Worm (Caenorhabditis elegans) whole organism, young adult: Measurements from ENCODE around the gene T12A7.6.

ENCODE experiments used
- F49E8.2 ChIP-seq: sonication (generic microtip); optimal IDR thresholded peaks from 3 replicates; lab custom pipeline; 2017; ENCODE audit warnings: missing genetic modification characterization, mild to moderate bottlenecking, missing compliant biosample characterization, antibody characterized with exemption, moderate library complexity; ENCODE audit not compliant: insufficient read depth
- F52B5.7 ChIP-seq: sonication (generic microtip); optimal IDR thresholded peaks from 2 replicates; lab custom pipeline; 2016; ENCODE audit warnings: mild to moderate bottlenecking, missing genetic modification characterization, missing compliant biosample characterization
- F55B11.4 ChIP-seq: sonication (generic microtip); optimal IDR thresholded peaks from 2 replicates; lab custom pipeline; 2016; ENCODE audit warnings: missing compliant biosample characterization, missing genetic modification characterization, borderline replicate concordance; ENCODE audit not compliant: insufficient read depth
- K12H6.12 ChIP-seq: fragments of 200-800 bp; sonication (Bioruptor generic); optimal IDR thresholded peaks from 2 replicates; lab custom pipeline; 2018; ENCODE audit warnings: mild to moderate bottlenecking, missing genetic modification characterization, missing compliant biosample characterization
- ekl-4 ChIP-seq: fragments of 200-800 bp; sonication (Bioruptor generic); IDR thresholded peaks from 2 replicates; pipeline ENCODE4 v1.3.6; 2022; ENCODE audit warnings: missing genetic modification reagents, missing genetic modification characterization, missing compliant biosample characterization
- hlh-26 ChIP-seq: fragments of 200-800 bp; sonication (Bioruptor generic); conservative IDR thresholded peaks from 2 replicates; pipeline ENCODE4 v1.3.6; 2022; ENCODE audit warnings: missing genetic modification reagents, missing genetic modification characterization, missing compliant biosample characterization
- hmg-1.2 ChIP-seq: fragments of 200-800 bp; sonication (Bioruptor generic); IDR thresholded peaks from 2 replicates; pipeline ENCODE4 v1.3.6; 2022; ENCODE audit warnings: missing genetic modification reagents, missing genetic modification characterization, missing compliant biosample characterization
- lin-35 ChIP-seq, 3 experiments: fragments of 150-350 bp in 2 of 3; sonication (generic microtip) in 1 of 3; optimal IDR thresholded peaks; 2 replicates each; lab custom pipeline; 2014 to 2018; ENCODE audit warnings: missing biosample characterization in 3 of 3, missing genetic modification characterization in 3 of 3, missing genetic modification reagents in 3 of 3
- lin-40 ChIP-seq: sonication (generic microtip); optimal IDR thresholded peaks from 2 replicates; lab custom pipeline; 2016; ENCODE audit warnings: missing genetic modification characterization, mild to moderate bottlenecking, missing compliant biosample characterization, missing genotype, missing genetic modification reagents
- lsy-27 ChIP-seq: sonication (generic microtip); optimal IDR thresholded peaks from 2 replicates; lab custom pipeline; 2017; ENCODE audit warnings: missing genetic modification characterization, mild to moderate bottlenecking, missing compliant biosample characterization, antibody characterized with exemption, missing genotype, borderline replicate concordance; ENCODE audit not compliant: insufficient read depth
- nhr-90 ChIP-seq: sonication (generic microtip); optimal IDR thresholded peaks from 2 replicates; lab custom pipeline; 2016; ENCODE audit warnings: missing genotype, mild to moderate bottlenecking, missing genetic modification characterization, missing compliant biosample characterization
- unc-130 ChIP-seq: sonication (generic microtip); optimal IDR thresholded peaks from 2 replicates; lab custom pipeline; 2016; ENCODE audit warnings: missing genetic modification reagents, missing genetic modification characterization, missing compliant biosample characterization
- ztf-6 ChIP-seq: fragments of 200-800 bp; sonication (Bioruptor generic); IDR thresholded peaks from 2 replicates; pipeline ENCODE4 v1.3.6; 2022; ENCODE audit warnings: missing genetic modification reagents, missing genetic modification characterization, missing compliant biosample characterization

DNA sequence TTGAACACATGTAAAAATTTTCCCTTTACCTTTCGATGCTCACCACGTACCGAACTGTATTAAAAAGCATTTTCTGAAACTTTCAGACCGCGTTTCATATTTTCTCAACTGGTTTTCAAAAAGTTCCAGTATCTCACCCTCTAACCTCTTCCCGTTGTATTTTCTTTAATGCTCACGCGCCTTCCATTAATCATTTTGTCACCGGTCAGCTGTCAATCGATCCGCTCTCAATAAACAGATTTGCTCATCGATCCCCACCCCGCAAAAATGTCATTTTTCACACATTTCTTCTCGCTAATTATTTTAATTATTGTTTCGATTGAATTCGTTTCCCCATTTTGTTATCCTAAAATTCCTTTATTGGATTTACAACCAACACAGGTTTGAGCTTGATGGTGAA is 30.0 kb downstream of the T12A7.6 start, which contains the start of gene lpr-2:
- no peak for TF ChIP-seq F52B5.7 (tag; lab: Kevin White, UChicago)
- no peak for TF ChIP-seq ztf-6 (GFP tag; lab: Robert Waterston, UW)
- no peak for TF ChIP-seq unc-130 (GFP tag; lab: Kevin White, UChicago)
- TF ChIP-seq lsy-27 (tag; lab: Kevin White, UChicago) = no peak
- no peak for TF ChIP-seq ekl-4 (GFP tag; lab: Robert Waterston, UW)
- TF ChIP-seq K12H6.12 (tag; lab: Kevin White, UChicago) = no peak
- no peak for TF ChIP-seq lin-40 (tag; lab: Kevin White, UChicago)
- no peak for TF ChIP-seq F55B11.4 (tag; lab: Kevin White, UChicago)
- TF ChIP-seq hlh-26 = no peak
- TF ChIP-seq hmg-1.2 (GFP tag; lab: Robert Waterston, UW) = no peak
- TF ChIP-seq F49E8.2 (tag; lab: Kevin White, UChicago) = no peak
- no peak for TF ChIP-seq lin-35 (GFP tag; optimal IDR thresholded peaks at IDR 0.05; lab: Kevin White, UChicago)
- TF ChIP-seq nhr-90 = no peak
